Worm (Caenorhabditis elegans) whole organism, L4 larva: Measurements from ENCODE around the gene dars-2.

Experiments
- F49E8.2 ChIP-seq: sonication (generic microtip); optimal IDR thresholded peaks from 2 replicates; lab custom pipeline; 2016; ENCODE audit warnings: missing compliant biosample characterization, mild to moderate bottlenecking, missing genetic modification characterization, borderline replicate concordance
- ZK546.5 ChIP-seq, 2 experiments: sonication (generic microtip); optimal IDR thresholded peaks; 2 replicates each; lab custom pipeline; 2017; ENCODE audit warnings: missing biosample characterization in 2 of 2, missing genetic modification characterization in 2 of 2
- ceh-32 ChIP-seq: sonication (generic microtip); optimal IDR thresholded peaks from 2 replicates; lab custom pipeline; 2016; ENCODE audit warnings: mild to moderate bottlenecking, missing genetic modification characterization, missing compliant biosample characterization; ENCODE audit not compliant: poor library complexity
- daf-8 ChIP-seq: fragments of 200-800 bp; sonication (Bioruptor generic); IDR thresholded peaks from 2 replicates; pipeline ENCODE4 v1.3.6; 2022; ENCODE audit warnings: missing genetic modification characterization, missing compliant biosample characterization
- dve-1 ChIP-seq: sonication (generic microtip); optimal IDR thresholded peaks from 2 replicates; lab custom pipeline; 2017; ENCODE audit warnings: antibody characterized with exemption, mild to moderate bottlenecking, missing genetic modification characterization, missing compliant biosample characterization; ENCODE audit not compliant: insufficient read depth
- fos-1 ChIP-seq: fragments of 150-350 bp; optimal IDR thresholded peaks from 2 replicates; lab custom pipeline; 2014; ENCODE audit warnings: missing biosample characterization, missing genetic modification characterization
- jun-1 ChIP-seq: fragments of 150-350 bp; optimal IDR thresholded peaks from 2 replicates; lab custom pipeline; 2014; ENCODE audit warnings: missing biosample characterization, missing genetic modification reagents, missing genetic modification characterization
- nhr-10 ChIP-seq: fragments of 150-350 bp; optimal IDR thresholded peaks from 2 replicates; lab custom pipeline; 2014; ENCODE audit warnings: missing biosample characterization, missing genetic modification characterization
- nhr-111 ChIP-seq: fragments of 200-800 bp; sonication (Bioruptor generic); optimal IDR thresholded peaks from 2 replicates; lab custom pipeline; 2018; ENCODE audit warnings: mild to moderate bottlenecking, missing genetic modification characterization, missing compliant biosample characterization
- nhr-77 ChIP-seq: fragments of 150-350 bp; optimal IDR thresholded peaks from 2 replicates; lab custom pipeline; 2014; ENCODE audit warnings: missing biosample characterization, missing genetic modification characterization
- pha-4 ChIP-seq, 2 experiments: fragments of 150-350 bp in 1 of 2; fragments of 200-800 bp in 1 of 2; sonication (Bioruptor generic) in 1 of 2; IDR thresholded peaks in 1 of 2; optimal IDR thresholded peaks in 1 of 2; 2 replicates each; pipeline versions ENCODE4 v1.3.6 to Lab custom; 2014 to 2022; ENCODE audit warnings: missing genetic modification characterization in 2 of 2, missing genetic modification reagents in 2 of 2, missing biosample characterization in 1 of 2, missing compliant biosample characterization in 1 of 2
- tag-97 ChIP-seq: fragments of 200-800 bp; sonication (Bioruptor generic); IDR thresholded peaks from 2 replicates; pipeline ENCODE4 v1.3.6; 2022; ENCODE audit warnings: missing genetic modification characterization, missing compliant biosample characterization
- unc-62 ChIP-seq, 3 experiments: fragments of 150-350 bp in 1 of 3; sonication (generic microtip); optimal IDR thresholded peaks in 2 of 3; peaks in 1 of 3; 1 replicate in 1 of 3; 2 replicates in 2 of 3; lab custom pipeline; 2014 to 2017; ENCODE audit warnings: missing biosample characterization in 3 of 3, missing genetic modification characterization in 3 of 3, missing genetic modification reagents in 3 of 3, missing genotype in 1 of 3
- zfp-2 ChIP-seq: sonication (generic microtip); optimal IDR thresholded peaks from 2 replicates; lab custom pipeline; 2016; ENCODE audit warnings: mild to moderate bottlenecking, missing genetic modification characterization, missing compliant biosample characterization

- no peak for TF ChIP-seq dve-1 (tag; lab: Kevin White, UChicago)
- TF ChIP-seq nhr-111 (GFP tag; lab: Kevin White, UChicago): no peak
- no peak for TF ChIP-seq daf-8 (GFP tag; lab: Robert Waterston, UW)
- TF ChIP-seq fos-1: no peak
- no peak for TF ChIP-seq tag-97 (GFP tag; lab: Robert Waterston, UW)
- TF ChIP-seq unc-62 (GFP tag; optimal IDR thresholded peaks at IDR 0.05 in 1 of 2; lab: Kevin White, UChicago): no peak
- TF ChIP-seq unc-62 (tag; optimal IDR thresholded peaks at IDR 0.05; lab: Kevin White, UChicago): no peak
- no peak for TF ChIP-seq nhr-77 (tag; lab: Kevin White, UChicago)
- TF ChIP-seq pha-4 (GFP tag; IDR thresholded peaks at IDR 0.05; lab: Robert Waterston, UW): no peak
- no peak for TF ChIP-seq pha-4 (tag; optimal IDR thresholded peaks at IDR 0.05; lab: Kevin White, UChicago)
- no peak for TF ChIP-seq nhr-10 (tag; lab: Kevin White, UChicago)
- no peak for TF ChIP-seq zfp-2 (tag; lab: Kevin White, UChicago)
- no peak for TF ChIP-seq jun-1 (tag; lab: Kevin White, UChicago)
- TF ChIP-seq F49E8.2 (tag; lab: Kevin White, UChicago): no peak
- TF ChIP-seq ZK546.5 (tag; optimal IDR thresholded peaks at IDR 0.05; lab: Kevin White, UChicago): no peak
- TF ChIP-seq ceh-32: no peak
These were observed 20.4 kb upstream of the dars-2 start for ce11 chrV:12028151-12028550.
